Fruit fly (Drosophila melanogaster) whole organism, embryonic: Measurements from ENCODE around the gene CG17855.

Experiments
- Adf1 ChIP-seq: fragments of 200-800 bp; sonication (Bioruptor generic); IDR thresholded peaks from 2 replicates; pipeline ENCODE4 v1.3.6; 2022; ENCODE audit warnings: missing biosample characterization, missing genetic modification characterization
- B-H1 ChIP-seq: fragments of 200-800 bp; sonication (Bioruptor generic); IDR thresholded peaks from 3 replicates; pipeline ENCODE4 v1.3.6; 2022; ENCODE audit warnings: missing biosample characterization, missing genetic modification characterization
- BEAF-32 ChIP-seq: fragments of 200-800 bp; sonication (Bioruptor generic); optimal IDR thresholded peaks from 3 replicates; lab custom pipeline; 2017; ENCODE audit warnings: missing biosample characterization, missing genetic modification characterization, mild to moderate bottlenecking, moderate library complexity, missing genetic modification reagents
- CG10321 ChIP-seq: fragments of 200-800 bp; sonication (Bioruptor generic); IDR thresholded peaks from 2 replicates; pipeline ENCODE4 v1.3.6; 2022; ENCODE audit warnings: missing biosample characterization, missing genetic modification characterization
- CG10654 ChIP-seq: fragments of 200-800 bp; sonication (Bioruptor generic); optimal IDR thresholded peaks from 2 replicates; lab custom pipeline; 2016; ENCODE audit warnings: missing biosample characterization, missing genetic modification characterization
- CG12391 ChIP-seq: fragments of 200-800 bp; sonication (Bioruptor generic); optimal IDR thresholded peaks from 3 replicates; lab custom pipeline; 2018; ENCODE audit warnings: missing biosample characterization, mild to moderate bottlenecking, missing genetic modification characterization, moderate library complexity
- CG12659 ChIP-seq: fragments of 200-800 bp; sonication (Bioruptor generic); optimal IDR thresholded peaks from 3 replicates; lab custom pipeline; 2017; ENCODE audit warnings: mild to moderate bottlenecking, missing biosample characterization, missing genetic modification reagents, missing genetic modification characterization
- CG14441 ChIP-seq: fragments of 200-800 bp; sonication (Bioruptor generic); IDR thresholded peaks from 2 replicates; pipeline ENCODE4 v1.3.6; 2022; ENCODE audit warnings: missing biosample characterization, missing genetic modification characterization
- CG14667 ChIP-seq: fragments of 200-800 bp; sonication (Bioruptor generic); IDR thresholded peaks from 2 replicates; pipeline ENCODE4 v1.3.6; 2022; ENCODE audit warnings: missing biosample characterization, missing genetic modification characterization
- CG1602 ChIP-seq: fragments of 200-800 bp; sonication (Bioruptor generic); optimal IDR thresholded peaks from 3 replicates; lab custom pipeline; 2016; ENCODE audit warnings: missing biosample characterization, missing genetic modification characterization
- CG17359 ChIP-seq: fragments of 200-800 bp; sonication (Bioruptor generic); optimal IDR thresholded peaks from 3 replicates; lab custom pipeline; 2018; ENCODE audit warnings: missing biosample characterization, mild to moderate bottlenecking, missing genetic modification characterization, moderate library complexity
- CG2116 ChIP-seq: fragments of 200-800 bp; sonication (Bioruptor generic); optimal IDR thresholded peaks from 3 replicates; lab custom pipeline; 2018; ENCODE audit warnings: missing biosample characterization, mild to moderate bottlenecking, missing genetic modification characterization
- CG2202 ChIP-seq: fragments of 200-800 bp; sonication (Bioruptor generic); optimal IDR thresholded peaks from 2 replicates; lab custom pipeline; 2018; ENCODE audit warnings: missing biosample characterization, mild to moderate bottlenecking, missing genetic modification characterization
- CG2875 ChIP-seq: fragments of 200-800 bp; sonication (Bioruptor generic); optimal IDR thresholded peaks from 2 replicates; lab custom pipeline; 2017; ENCODE audit warnings: missing biosample characterization, mild to moderate bottlenecking, missing genetic modification characterization, missing genetic modification reagents
- CG3281 ChIP-seq: fragments of 200-800 bp; sonication (Bioruptor generic); optimal IDR thresholded peaks from 3 replicates; lab custom pipeline; 2017; ENCODE audit warnings: missing biosample characterization, mild to moderate bottlenecking, missing genetic modification characterization
- CG33557 ChIP-seq: fragments of 200-800 bp; sonication (Bioruptor generic); optimal IDR thresholded peaks from 2 replicates; lab custom pipeline; 2019; ENCODE audit warnings: missing biosample characterization, mild to moderate bottlenecking, missing genetic modification characterization, moderate library complexity
- CG3847 ChIP-seq: fragments of 200-800 bp; sonication (Bioruptor generic); IDR thresholded peaks from 2 replicates; pipeline ENCODE4 v1.3.6; 2022; ENCODE audit warnings: missing biosample characterization, missing genetic modification characterization
- CG5245 ChIP-seq: fragments of 200-800 bp; sonication (Bioruptor generic); optimal IDR thresholded peaks from 3 replicates; lab custom pipeline; 2016; ENCODE audit warnings: missing biosample characterization, missing genetic modification characterization
- CG7786 ChIP-seq: fragments of 200-800 bp; sonication (Bioruptor generic); optimal IDR thresholded peaks from 2 replicates; lab custom pipeline; 2016; ENCODE audit warnings: missing biosample characterization, missing genetic modification characterization
- CG9609 ChIP-seq: fragments of 200-800 bp; sonication (Bioruptor generic); optimal IDR thresholded peaks from 3 replicates; lab custom pipeline; 2016; ENCODE audit warnings: missing biosample characterization, missing genetic modification characterization
- CTCF ChIP-seq: fragments of 200-800 bp; sonication (Bioruptor generic); optimal IDR thresholded peaks from 2 replicates; lab custom pipeline; 2017; ENCODE audit warnings: missing biosample characterization, mild to moderate bottlenecking, missing genetic modification characterization, moderate library complexity
- Deaf1 ChIP-seq: fragments of 200-800 bp; optimal IDR thresholded peaks from 3 replicates; lab custom pipeline; 2019; ENCODE audit warnings: missing biosample characterization, mild to moderate bottlenecking, missing genetic modification characterization, moderate library complexity
- Dp ChIP-seq: fragments of 200-800 bp; sonication (Bioruptor generic); optimal IDR thresholded peaks from 2 replicates; lab custom pipeline; 2018; ENCODE audit warnings: missing biosample characterization, mild to moderate bottlenecking, missing genetic modification characterization, moderate library complexity
- Dref ChIP-seq: fragments of 200-800 bp; sonication (Bioruptor generic); IDR thresholded peaks from 2 replicates; pipeline ENCODE4 v1.3.6; 2022; ENCODE audit warnings: missing biosample characterization, missing genetic modification characterization
- H15 ChIP-seq: fragments of 200-800 bp; sonication (Bioruptor generic); IDR thresholded peaks from 3 replicates; pipeline ENCODE4 v1.3.6; 2022; ENCODE audit warnings: missing biosample characterization, missing genetic modification characterization
- Lhr ChIP-seq: fragments of 200-800 bp; sonication (Bioruptor generic); optimal IDR thresholded peaks from 3 replicates; lab custom pipeline; 2017; ENCODE audit warnings: mild to moderate bottlenecking, missing biosample characterization, missing genetic modification reagents, missing genetic modification characterization
- Med ChIP-seq: fragments of 200-800 bp; sonication (Bioruptor generic); peaks from one replicate; lab custom pipeline; 2016; ENCODE audit warnings: missing biosample characterization, missing genetic modification characterization, mild to moderate bottlenecking, inconsistent platforms, moderate library complexity
- Meics ChIP-seq: fragments of 200-800 bp; sonication (Bioruptor generic); optimal IDR thresholded peaks from 2 replicates; lab custom pipeline; 2017; ENCODE audit warnings: missing biosample characterization, mild to moderate bottlenecking, missing genetic modification characterization
- Nf-YC ChIP-seq: fragments of 200-800 bp; optimal IDR thresholded peaks from 3 replicates; lab custom pipeline; 2019; ENCODE audit warnings: missing biosample characterization, mild to moderate bottlenecking, missing genetic modification characterization, moderate library complexity
- Pdp1 ChIP-seq, 2 experiments: fragments of 200-800 bp; sonication (Bioruptor generic); optimal IDR thresholded peaks; 3 replicates each; lab custom pipeline; 2016; ENCODE audit warnings: missing biosample characterization in 2 of 2, missing genetic modification characterization in 2 of 2, mild to moderate bottlenecking in 1 of 2, moderate library complexity in 1 of 2
- Sox102F ChIP-seq: fragments of 200-800 bp; sonication (Bioruptor generic); optimal IDR thresholded peaks from 2 replicates; lab custom pipeline; 2018; ENCODE audit warnings: missing biosample characterization, mild to moderate bottlenecking, missing genetic modification characterization, moderate library complexity
- Taf1 ChIP-seq: fragments of 200-800 bp; sonication (Bioruptor generic); IDR thresholded peaks from 2 replicates; pipeline ENCODE4 v1.3.6; 2022; ENCODE audit warnings: missing biosample characterization, missing genetic modification characterization
- Trl ChIP-seq, 3 experiments: fragments of >200 bp in 2 of 3; fragments of 200-800 bp in 1 of 3; sonication (Bioruptor generic) in 1 of 3; optimal IDR thresholded peaks; 2 replicates in 1 of 3; 3 replicates in 2 of 3; lab custom pipeline; 2016 to 2017; ENCODE audit warnings: missing biosample characterization in 1 of 3, missing genetic modification characterization in 1 of 3
- ap ChIP-seq: fragments of 200-800 bp; sonication (Bioruptor generic); IDR thresholded peaks from 2 replicates; pipeline ENCODE4 v1.3.6; 2022; ENCODE audit warnings: missing biosample characterization, missing genetic modification characterization
- br ChIP-seq: fragments of >200 bp; optimal IDR thresholded peaks from 2 replicates; lab custom pipeline; 2017
- crp ChIP-seq, 2 experiments: fragments of 200-800 bp; sonication (Bioruptor generic); optimal IDR thresholded peaks; 2 replicates in 1 of 2; 3 replicates in 1 of 2; lab custom pipeline; 2017; ENCODE audit warnings: missing biosample characterization in 2 of 2, missing genetic modification characterization in 2 of 2, mild to moderate bottlenecking in 1 of 2, moderate library complexity in 1 of 2
- dimm ChIP-seq: fragments of 200-800 bp; sonication (Bioruptor generic); IDR thresholded peaks from 2 replicates; pipeline ENCODE4 v1.3.6; 2022; ENCODE audit warnings: missing biosample characterization, missing genetic modification characterization
- dysf ChIP-seq: fragments of 200-800 bp; sonication (Bioruptor generic); IDR thresholded peaks from 3 replicates; pipeline ENCODE4 v1.3.6; 2022; ENCODE audit warnings: missing biosample characterization, missing genetic modification characterization
- hb ChIP-seq: fragments of 200-800 bp; sonication (Bioruptor generic); IDR thresholded peaks from 3 replicates; pipeline ENCODE4 v1.3.6; 2022; ENCODE audit warnings: missing biosample characterization, missing genetic modification characterization; ENCODE audit not compliant: partially characterized antibody
- lov ChIP-seq, 2 experiments: fragments of 200-800 bp in 1 of 2; fragments of >200 bp in 1 of 2; sonication (Bioruptor generic) in 1 of 2; IDR thresholded peaks in 1 of 2; optimal IDR thresholded peaks in 1 of 2; 2 replicates in 1 of 2; 3 replicates in 1 of 2; pipeline versions ENCODE4 v1.3.6 to Lab custom; 2017 to 2022; ENCODE audit warnings: missing biosample characterization in 1 of 2, missing genetic modification characterization in 1 of 2
- maf-S ChIP-seq: fragments of 200-800 bp; sonication (Bioruptor generic); optimal IDR thresholded peaks from 2 replicates; lab custom pipeline; 2016; ENCODE audit warnings: missing biosample characterization, missing genetic modification characterization
- pan ChIP-seq, 4 experiments: fragments of >200 bp in 3 of 4; fragments of 200-800 bp in 1 of 4; sonication (Bioruptor generic) in 1 of 4; optimal IDR thresholded peaks in 3 of 4; IDR thresholded peaks in 1 of 4; 2 replicates each; pipeline versions ENCODE4 v1.3.6 to Lab custom; 2017 to 2022; ENCODE audit warnings: missing biosample characterization in 2 of 4, missing genetic modification characterization in 2 of 4, mixed read lengths in 1 of 4
- pita ChIP-seq: fragments of 200-800 bp; sonication (Bioruptor generic); optimal IDR thresholded peaks from 2 replicates; lab custom pipeline; 2017; ENCODE audit warnings: missing biosample characterization, mild to moderate bottlenecking, missing genetic modification characterization
- schlank ChIP-seq: fragments of 200-800 bp; sonication (Bioruptor generic); optimal IDR thresholded peaks from 2 replicates; lab custom pipeline; 2018; ENCODE audit warnings: missing biosample characterization, mild to moderate bottlenecking, missing genetic modification characterization
- scrt ChIP-seq: fragments of 200-800 bp; sonication (Bioruptor generic); optimal IDR thresholded peaks from 2 replicates; lab custom pipeline; 2018; ENCODE audit warnings: missing biosample characterization, mild to moderate bottlenecking, missing genetic modification characterization, moderate library complexity
- sd ChIP-seq: fragments of 200-800 bp; sonication (Bioruptor generic); optimal IDR thresholded peaks from 3 replicates; lab custom pipeline; 2018; ENCODE audit warnings: missing biosample characterization, mild to moderate bottlenecking, missing genetic modification characterization, moderate library complexity
- sens ChIP-seq: fragments of 200-800 bp; sonication (Bioruptor generic); peaks from one replicate; lab custom pipeline; 2016; ENCODE audit warnings: missing biosample characterization, missing genetic modification characterization
- slbo ChIP-seq: fragments of 200-800 bp; sonication (Bioruptor generic); IDR thresholded peaks from 2 replicates; pipeline ENCODE4 v1.3.6; 2022; ENCODE audit warnings: missing biosample characterization, missing genetic modification characterization
- slou ChIP-seq: fragments of 200-800 bp; sonication (Bioruptor generic); optimal IDR thresholded peaks from 3 replicates; lab custom pipeline; 2016; ENCODE audit warnings: missing biosample characterization, missing genetic modification characterization
- stwl ChIP-seq: fragments of 200-800 bp; sonication (Bioruptor generic); optimal IDR thresholded peaks from 3 replicates; lab custom pipeline; 2018; ENCODE audit warnings: missing biosample characterization, mild to moderate bottlenecking, missing genetic modification characterization, moderate library complexity

Gene CG17855

dm6 chr2L:9539988-9540573 is at the start of gene CG17855:
Gene CG17855 (plus strand): TSS chr2L:9540523.
- TF ChIP-seq CG33557 (GFP tag; lab: Kevin White, UChicago) (no peak), sd (tag; lab: Kevin White, UChicago) (no peak), B-H1 (no peak), CG12659 (peak; percentile 31), pita (GFP tag; lab: Kevin White, UChicago) (peak; percentile 43), CG3281 (no peak), Sox102F (GFP tag; lab: Kevin White, UChicago) (no peak), hb (GFP tag; lab: Robert Waterston, UW) (no peak), Deaf1 (tag; lab: Kevin White, UChicago) (no peak), slbo (GFP tag; lab: Robert Waterston, UW) (no peak), Trl (optimal IDR thresholded peaks at IDR 0.05; lab: Kevin White, UChicago) (no peak), Trl (GFP tag; optimal IDR thresholded peaks at IDR 0.05; lab: Kevin White, UChicago) (no peak), CG14441 (no peak), ap (GFP tag; lab: Robert Waterston, UW) (no peak), pan (optimal IDR thresholded peaks at IDR 0.05; lab: Kevin White, UChicago) (no peak), pan (GFP tag; optimal IDR thresholded peaks at IDR 0.05 in 1 of 2, IDR thresholded peaks at IDR 0.05 in 1 of 2) (no peak), lov (optimal IDR thresholded peaks at IDR 0.05; lab: Kevin White, UChicago) (no peak), lov (GFP tag; IDR thresholded peaks at IDR 0.05; lab: Robert Waterston, UW) (no peak), CG10654 (GFP tag; lab: Kevin White, UChicago) (no peak), schlank (tag; lab: Kevin White, UChicago) (no peak), scrt (GFP tag; lab: Kevin White, UChicago) (no peak), CG12391 (tag; lab: Kevin White, UChicago) (no peak), CG5245 (GFP tag; lab: Kevin White, UChicago) (no peak), CG10321 (GFP tag; lab: Robert Waterston, UW) (no peak), stwl (tag; lab: Kevin White, UChicago) (peak; percentile 90), CG14667 (GFP tag; lab: Robert Waterston, UW) (no peak), Med (GFP tag; lab: Kevin White, UChicago) (peak; percentile 69), BEAF-32 (GFP tag; lab: Kevin White, UChicago) (peak; percentile 21), Nf-YC (no peak), CG2116 (GFP tag; lab: Kevin White, UChicago) (peak; percentile 89), br (no peak), Taf1 (no peak), CG2202 (no peak), H15 (GFP tag; lab: Robert Waterston, UW) (no peak), CG9609 (GFP tag; lab: Kevin White, UChicago) (no peak), Dp (GFP tag; lab: Kevin White, UChicago) (peak; percentile 56), Dref (GFP tag; lab: Robert Waterston, UW) (peak; percentile 43), sens (peak; percentile 14), CG17359 (tag; lab: Kevin White, UChicago) (peak; percentile 0), Adf1 (GFP tag; lab: Robert Waterston, UW) (no peak), CG7786 (GFP tag; lab: Kevin White, UChicago) (no peak), maf-S (GFP tag; lab: Kevin White, UChicago) (no peak), CG2875 (no peak), Lhr (GFP tag; lab: Kevin White, UChicago) (peak; percentile 5), Pdp1 (GFP tag; optimal IDR thresholded peaks at IDR 0.05; lab: Kevin White, UChicago) (no peak), Meics (no peak), dimm (GFP tag; lab: Robert Waterston, UW) (no peak), CG3847 (GFP tag; lab: Robert Waterston, UW) (no peak), crp (GFP tag; optimal IDR thresholded peaks at IDR 0.05; lab: Kevin White, UChicago) (no peak), dysf (no peak), slou (GFP tag; lab: Kevin White, UChicago) (no peak), CG1602 (no peak), CTCF (peak; percentile 95)
